Worm (Caenorhabditis elegans) whole organism, L1 larva: ENCODE data around the gene M01E10.3.

Source experiments
- C04F5.9 ChIP-seq: sonication (generic microtip); optimal IDR thresholded peaks from 2 replicates; lab custom pipeline; 2016; ENCODE audit warnings: missing genetic modification characterization, missing compliant biosample characterization
- C34B4.2 ChIP-seq: sonication (generic microtip); optimal IDR thresholded peaks from 2 replicates; lab custom pipeline; 2017; ENCODE audit warnings: mild to moderate bottlenecking, missing genetic modification characterization, missing compliant biosample characterization
- F16B12.6 ChIP-seq: fragments of 150-350 bp; optimal IDR thresholded peaks from 2 replicates; lab custom pipeline; 2014; ENCODE audit warnings: missing biosample characterization, missing genetic modification characterization
- ceh-63 ChIP-seq: fragments of 200-800 bp; sonication (Bioruptor generic); optimal IDR thresholded peaks from 2 replicates; lab custom pipeline; 2018; ENCODE audit warnings: mild to moderate bottlenecking, missing genetic modification characterization, missing compliant biosample characterization
- ceh-88 ChIP-seq: fragments of 200-800 bp; sonication (Bioruptor generic); IDR thresholded peaks from 2 replicates; pipeline ENCODE4 v1.3.6; 2022; ENCODE audit warnings: missing genetic modification characterization, missing compliant biosample characterization
- dpl-1 ChIP-seq, 3 experiments: fragments of 150-350 bp in 2 of 3; sonication (generic microtip) in 1 of 3; optimal IDR thresholded peaks; 2 replicates each; lab custom pipeline; 2014 to 2017; ENCODE audit warnings: missing biosample characterization in 3 of 3, missing genetic modification characterization in 3 of 3, missing genetic modification reagents in 3 of 3
- dsc-1 ChIP-seq: sonication (generic microtip); optimal IDR thresholded peaks from 2 replicates; lab custom pipeline; 2016; ENCODE audit warnings: mild to moderate bottlenecking, missing genetic modification characterization, missing compliant biosample characterization
- efl-1 ChIP-seq, 4 experiments: fragments of 150-350 bp; optimal IDR thresholded peaks in 3 of 4; peaks in 1 of 4; 1 replicate in 1 of 4; 2 replicates in 3 of 4; lab custom pipeline; 2014; ENCODE audit warnings: missing biosample characterization in 2 of 4, missing genetic modification characterization in 2 of 4, missing genetic modification reagents in 2 of 4
- efl-3 ChIP-seq: fragments of 200-800 bp; sonication (Bioruptor generic); optimal IDR thresholded peaks from 2 replicates; lab custom pipeline; 2018; ENCODE audit warnings: mild to moderate bottlenecking, missing genetic modification characterization, missing compliant biosample characterization
- egl-27 ChIP-seq, 2 experiments: fragments of 150-350 bp in 1 of 2; sonication (generic microtip); optimal IDR thresholded peaks; 3 replicates each; lab custom pipeline; 2017 to 2018; ENCODE audit warnings: missing biosample characterization in 2 of 2, missing genetic modification characterization in 2 of 2, missing genetic modification reagents in 2 of 2
- elt-2 ChIP-seq: sonication (generic microtip); optimal IDR thresholded peaks from 2 replicates; lab custom pipeline; 2016; ENCODE audit warnings: missing genetic modification characterization, mild to moderate bottlenecking, inconsistent platforms, missing compliant biosample characterization, missing genetic modification reagents
- elt-3 ChIP-seq, 6 experiments: fragments of 150-350 bp in 1 of 6; sonication (generic microtip); optimal IDR thresholded peaks; 2 replicates each; lab custom pipeline; 2017 to 2018; ENCODE audit warnings: missing biosample characterization in 6 of 6, missing genetic modification characterization in 6 of 6, inconsistent platforms in 1 of 6
- fkh-10 ChIP-seq: sonication (generic microtip); optimal IDR thresholded peaks from 2 replicates; lab custom pipeline; 2017; ENCODE audit warnings: missing biosample characterization, missing genetic modification reagents, missing genetic modification characterization
- fkh-4 ChIP-seq: sonication (generic microtip); optimal IDR thresholded peaks from 2 replicates; lab custom pipeline; 2016; ENCODE audit warnings: missing compliant biosample characterization, missing genetic modification characterization, borderline replicate concordance
- jun-1 ChIP-seq: fragments of 150-350 bp; optimal IDR thresholded peaks from 2 replicates; lab custom pipeline; 2014; ENCODE audit warnings: missing biosample characterization, missing genetic modification reagents, missing genetic modification characterization
- lin-13 ChIP-seq: fragments of 150-350 bp; optimal IDR thresholded peaks from 2 replicates; lab custom pipeline; 2014; ENCODE audit warnings: missing biosample characterization, missing genetic modification reagents, missing genetic modification characterization
- lin-14 ChIP-seq: fragments of 200-800 bp; sonication (Bioruptor generic); optimal IDR thresholded peaks from 2 replicates; lab custom pipeline; 2018; ENCODE audit warnings: mild to moderate bottlenecking, missing genetic modification characterization, moderate library complexity, missing compliant biosample characterization
- lin-15B ChIP-seq: fragments of 150-350 bp; sonication (generic microtip); optimal IDR thresholded peaks from 3 replicates; lab custom pipeline; 2014; ENCODE audit warnings: missing biosample characterization, missing genetic modification characterization
- lin-39 ChIP-seq: fragments of 150-350 bp; optimal IDR thresholded peaks from 2 replicates; lab custom pipeline; 2014; ENCODE audit warnings: missing biosample characterization, missing genetic modification reagents, missing genetic modification characterization
- lir-3 ChIP-seq: sonication (generic microtip); optimal IDR thresholded peaks from 2 replicates; lab custom pipeline; 2016; ENCODE audit warnings: mild to moderate bottlenecking, missing genetic modification characterization, moderate library complexity, missing compliant biosample characterization; ENCODE audit not compliant: poor library complexity
- lsy-2 ChIP-seq, 2 experiments: fragments of 150-350 bp; optimal IDR thresholded peaks; 2 replicates each; lab custom pipeline; 2014; ENCODE audit warnings: missing biosample characterization in 2 of 2, missing genetic modification characterization in 2 of 2
- mdl-1 ChIP-seq, 2 experiments: fragments of 150-350 bp; optimal IDR thresholded peaks; 2 replicates each; lab custom pipeline; 2014 to 2017; ENCODE audit warnings: missing biosample characterization in 2 of 2, missing genetic modification characterization in 2 of 2, inconsistent platforms in 1 of 2
- mep-1 ChIP-seq: fragments of 150-350 bp; optimal IDR thresholded peaks from 2 replicates; lab custom pipeline; 2014; ENCODE audit warnings: missing biosample characterization, missing genetic modification characterization
- nhr-11 ChIP-seq: fragments of 150-350 bp; optimal IDR thresholded peaks from 2 replicates; lab custom pipeline; 2014; ENCODE audit warnings: missing biosample characterization, missing genetic modification characterization
- nhr-12 ChIP-seq: sonication (generic microtip); optimal IDR thresholded peaks from 2 replicates; lab custom pipeline; 2017; ENCODE audit warnings: missing biosample characterization, missing genetic modification characterization
- nhr-19 ChIP-seq: fragments of 200-800 bp; sonication (Bioruptor generic); conservative IDR thresholded peaks from 2 replicates; pipeline ENCODE4 v1.3.6; 2022; ENCODE audit warnings: missing genetic modification characterization, missing compliant biosample characterization
- nhr-237 ChIP-seq: fragments of 150-350 bp; optimal IDR thresholded peaks from 2 replicates; lab custom pipeline; 2014; ENCODE audit warnings: missing biosample characterization, missing genetic modification characterization
- nhr-47 ChIP-seq: sonication (generic microtip); optimal IDR thresholded peaks from 2 replicates; lab custom pipeline; 2016; ENCODE audit warnings: mild to moderate bottlenecking, missing genetic modification characterization, moderate library complexity, missing compliant biosample characterization
- nhr-77 ChIP-seq: fragments of 150-350 bp; optimal IDR thresholded peaks from 2 replicates; lab custom pipeline; 2014; ENCODE audit warnings: missing biosample characterization, missing genetic modification characterization
- nhr-84 ChIP-seq: sonication (generic microtip); optimal IDR thresholded peaks from 2 replicates; lab custom pipeline; 2017; ENCODE audit warnings: missing biosample characterization, missing genetic modification characterization
- nhr-90 ChIP-seq: sonication (generic microtip); optimal IDR thresholded peaks from 2 replicates; lab custom pipeline; 2016; ENCODE audit warnings: mild to moderate bottlenecking, missing genetic modification characterization, missing compliant biosample characterization; ENCODE audit not compliant: poor library complexity
- pag-3 ChIP-seq: sonication (generic microtip); optimal IDR thresholded peaks from 2 replicates; lab custom pipeline; 2017; ENCODE audit warnings: missing genetic modification characterization, mild to moderate bottlenecking, missing compliant biosample characterization, antibody characterized with exemption, borderline replicate concordance; ENCODE audit not compliant: insufficient read depth
- pqm-1 ChIP-seq: sonication (generic microtip); optimal IDR thresholded peaks from 3 replicates; lab custom pipeline; 2017; ENCODE audit warnings: missing biosample characterization, missing genetic modification characterization
- rnt-1 ChIP-seq: sonication (generic microtip); optimal IDR thresholded peaks from 2 replicates; lab custom pipeline; 2016; ENCODE audit warnings: mild to moderate bottlenecking, missing genetic modification characterization, moderate library complexity, missing compliant biosample characterization
- snu-23 ChIP-seq: sonication (generic microtip); optimal IDR thresholded peaks from 2 replicates; lab custom pipeline; 2016; ENCODE audit warnings: missing genetic modification characterization, missing compliant biosample characterization
- swsn-7 ChIP-seq: sonication (generic microtip); optimal IDR thresholded peaks from 2 replicates; lab custom pipeline; 2016; ENCODE audit warnings: missing genetic modification characterization, missing compliant biosample characterization
- tlp-1 ChIP-seq: fragments of 150-350 bp; optimal IDR thresholded peaks from 2 replicates; lab custom pipeline; 2014; ENCODE audit warnings: missing biosample characterization, missing genetic modification characterization
- unc-30 ChIP-seq: sonication (generic microtip); optimal IDR thresholded peaks from 2 replicates; lab custom pipeline; 2017; ENCODE audit warnings: missing biosample characterization, missing genetic modification characterization
- unc-62 ChIP-seq: fragments of 150-350 bp; optimal IDR thresholded peaks from 2 replicates; lab custom pipeline; 2014; ENCODE audit warnings: missing biosample characterization, missing genetic modification reagents, missing genetic modification characterization
- xbp-1 ChIP-seq: sonication (generic microtip); optimal IDR thresholded peaks from 2 replicates; lab custom pipeline; 2016; ENCODE audit warnings: missing genetic modification characterization, missing compliant biosample characterization
- zip-4 ChIP-seq: fragments of 200-800 bp; sonication (Bioruptor generic); optimal IDR thresholded peaks from 2 replicates; lab custom pipeline; 2018; ENCODE audit warnings: mild to moderate bottlenecking, missing genetic modification characterization, moderate library complexity, missing compliant biosample characterization
- ztf-11 ChIP-seq, 2 experiments: sonication (generic microtip); optimal IDR thresholded peaks; 2 replicates each; lab custom pipeline; 2016 to 2017; ENCODE audit warnings: missing genetic modification characterization in 2 of 2, missing biosample characterization in 1 of 2, missing compliant biosample characterization in 1 of 2

The M01E10.3 gene

ce11 chrIII:2050494-2050893 lies 3.5 kb downstream of the M01E10.3 start:
- TF ChIP-seq ztf-11 (tag; optimal IDR thresholded peaks at IDR 0.05; lab: Kevin White, UChicago) = no peak
- TF ChIP-seq zip-4 (GFP tag; lab: Kevin White, UChicago) = no peak
- TF ChIP-seq C34B4.2 (tag; lab: Kevin White, UChicago) = no peak
- peak; percentile 27 for TF ChIP-seq tlp-1
- peak; percentile 80 for TF ChIP-seq elt-2 (tag; lab: Kevin White, UChicago)
- TF ChIP-seq swsn-7 (tag; lab: Kevin White, UChicago) = no peak
- no peak for TF ChIP-seq lin-13

DNA sequence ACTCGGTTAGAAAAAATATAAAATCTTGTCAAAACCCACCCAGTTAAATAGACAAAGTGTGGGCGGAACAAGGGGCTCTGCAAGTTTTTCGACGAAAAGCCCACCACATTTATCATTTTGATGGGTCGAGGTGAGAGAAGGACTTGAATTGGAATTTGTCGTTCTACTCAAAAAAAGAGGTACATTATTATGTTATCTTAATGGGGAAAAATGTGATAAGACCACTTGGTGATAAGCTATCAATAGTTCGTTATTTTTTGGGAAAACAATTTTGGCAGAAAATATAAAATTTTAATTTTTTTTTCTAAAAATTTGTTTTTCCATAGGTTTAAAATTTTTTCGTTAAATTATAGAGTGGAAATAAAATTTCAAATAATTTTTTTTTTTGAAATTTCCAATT lies 4.2 kb downstream of the M01E10.3 start:
- peak; percentile 47 for TF ChIP-seq tlp-1
- TF ChIP-seq nhr-237 = no peak
- TF ChIP-seq fkh-10 (GFP tag; lab: Kevin White, UChicago) = no peak
- no peak for TF ChIP-seq F16B12.6
- TF ChIP-seq elt-3 (tag; optimal IDR thresholded peaks at IDR 0.05; lab: Kevin White, UChicago) = no peak
- peak; percentile 64 for TF ChIP-seq elt-2 (tag; lab: Kevin White, UChicago)
- TF ChIP-seq jun-1 (tag; lab: Kevin White, UChicago) = no peak
- TF ChIP-seq nhr-47 (tag; lab: Kevin White, UChicago) = no peak
- peak; percentile 18 for TF ChIP-seq pqm-1 (tag; lab: Kevin White, UChicago)
- no peak for TF ChIP-seq nhr-11 (tag; lab: Kevin White, UChicago)
- no peak for TF ChIP-seq lin-15B
- TF ChIP-seq zip-4 (GFP tag; lab: Kevin White, UChicago) = no peak
- TF ChIP-seq nhr-77 = no peak
- TF ChIP-seq egl-27 (tag; optimal IDR thresholded peaks at IDR 0.05; lab: Kevin White, UChicago) = no peak

DNA sequence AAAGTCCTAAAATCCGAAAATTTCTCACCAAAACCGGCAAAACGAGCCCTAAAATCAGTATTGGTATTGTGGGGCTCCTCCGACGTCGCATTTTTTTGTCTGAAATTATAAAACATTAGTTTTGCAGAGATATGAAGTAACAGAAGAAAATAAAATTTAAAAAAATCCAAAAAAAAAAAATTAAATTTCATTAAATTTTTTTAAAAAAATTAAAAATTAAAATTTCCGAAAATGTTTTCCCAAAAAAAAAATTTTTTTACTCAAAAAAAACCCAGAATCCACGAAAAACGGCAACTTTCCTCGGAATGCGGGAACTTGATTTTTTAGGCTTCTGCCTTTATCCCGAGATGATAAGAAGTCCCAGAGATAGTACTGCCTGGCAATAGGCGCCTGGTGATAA lies 6.1 kb downstream of the M01E10.3 start, which contains the start of gene dpy-1:
Gene dpy-1, minus strand, starts transcription at position 101 of the 400 bp plus-strand sequence.
- peak; percentile 31 for TF ChIP-seq elt-2 (tag; lab: Kevin White, UChicago)
- no peak for TF ChIP-seq jun-1 (tag; lab: Kevin White, UChicago)

ce11 chrIII:2032327-2033093 lies 21.5 kb downstream of the M01E10.3 start:
- TF ChIP-seq ceh-88 (GFP tag; lab: Robert Waterston, UW) = no peak
- no peak for TF ChIP-seq nhr-84 (tag; lab: Kevin White, UChicago)
- no peak for TF ChIP-seq pag-3 (tag; lab: Kevin White, UChicago)
- peak; percentile 40 for TF ChIP-seq ceh-63 (GFP tag; lab: Kevin White, UChicago)
- TF ChIP-seq lin-13 = peak; percentile 20
- no peak for TF ChIP-seq nhr-12 (tag; lab: Kevin White, UChicago)
- peak; percentile 64 for TF ChIP-seq nhr-19 (GFP tag; lab: Robert Waterston, UW)
- no peak for TF ChIP-seq fkh-4 (tag; lab: Kevin White, UChicago)
- TF ChIP-seq unc-62 (GFP tag; lab: Kevin White, UChicago) = no peak
- TF ChIP-seq snu-23 (GFP tag; lab: Kevin White, UChicago) = peak; percentile 54
- TF ChIP-seq C04F5.9 (tag; lab: Kevin White, UChicago) = no peak
- peak; percentile 25 for TF ChIP-seq xbp-1 (tag; lab: Kevin White, UChicago)
- peak; percentile 83 for TF ChIP-seq rnt-1 (tag; lab: Kevin White, UChicago)
- TF ChIP-seq nhr-47 (tag; lab: Kevin White, UChicago) = peak; percentile 26
- TF ChIP-seq efl-1 (optimal IDR thresholded peaks at IDR 0.05; lab: Kevin White, UChicago) = peak; percentile 2 to 39
- peak; percentile 8 to 95 for TF ChIP-seq efl-1 (GFP tag; optimal IDR thresholded peaks at IDR 0.05 in 1 of 2; lab: Kevin White, UChicago)
- TF ChIP-seq ztf-11 (tag; optimal IDR thresholded peaks at IDR 0.05; lab: Kevin White, UChicago) = no peak
- TF ChIP-seq lin-14 (GFP tag; lab: Kevin White, UChicago) = peak; percentile 25
- no peak for TF ChIP-seq unc-30 (tag; lab: Kevin White, UChicago)
- no peak for TF ChIP-seq dsc-1 (tag; lab: Kevin White, UChicago)
- TF ChIP-seq lir-3 = no peak
- peak; percentile 49 for TF ChIP-seq nhr-90 (tag; lab: Kevin White, UChicago)
- no peak for TF ChIP-seq mdl-1 (tag; optimal IDR thresholded peaks at IDR 0.05; lab: Kevin White, UChicago)
- TF ChIP-seq zip-4 (GFP tag; lab: Kevin White, UChicago) = no peak
- peak; percentile 5 for TF ChIP-seq lin-15B
- TF ChIP-seq mep-1 (tag; lab: Kevin White, UChicago) = peak; percentile 2
- TF ChIP-seq lin-39 = no peak
- no peak for TF ChIP-seq tlp-1
- no peak for TF ChIP-seq efl-3
- peak in 2 of 3 experiments; percentile 43 to 53 for TF ChIP-seq dpl-1 (GFP tag; optimal IDR thresholded peaks at IDR 0.05; lab: Kevin White, UChicago)
- peak; percentile 33 to 44 for TF ChIP-seq lsy-2 (tag; optimal IDR thresholded peaks at IDR 0.05; lab: Kevin White, UChicago)
- peak; percentile 3 for TF ChIP-seq swsn-7 (tag; lab: Kevin White, UChicago)
